Fruit fly (Drosophila melanogaster): ENCODE data around the gene Pus10.

Gene Pus10

dm6 chr2L:160581-161452 lies 5.7 kb upstream of the Pus10 start (continued):
- peak; percentile 22 for TF ChIP-seq ERR (GFP tag; optimal IDR thresholded peaks at IDR 0.05)
- TF ChIP-seq inv (GFP tag; IDR thresholded peaks at IDR 0.05; ENCODE audit: partially characterized antibody), result no peak
- no peak for TF ChIP-seq CG6272 (GFP tag; IDR thresholded peaks at IDR 0.05)
- TF ChIP-seq Stat92E (GFP tag; optimal IDR thresholded peaks at IDR 0.05), result peak in 1 of 3 experiments; percentile 65
- no peak for TF ChIP-seq ase (GFP tag; IDR thresholded peaks at IDR 0.05)
- TF ChIP-seq al (GFP tag; IDR thresholded peaks at IDR 0.05), result no peak
- no peak for TF ChIP-seq Bgb (GFP tag; IDR thresholded peaks at IDR 0.05; ENCODE audit: partially characterized antibody)
- TF ChIP-seq B-H2 (GFP tag; optimal IDR thresholded peaks at IDR 0.05), result peak; percentile 95
- TF ChIP-seq Xbp1 (GFP tag; optimal IDR thresholded peaks at IDR 0.05), result no peak
- TF ChIP-seq kah (GFP tag; optimal IDR thresholded peaks at IDR 0.05), result no peak
- no peak for TF ChIP-seq C15 (GFP tag; IDR thresholded peaks at IDR 0.05)
- no peak for TF ChIP-seq fd3F (GFP tag; optimal IDR thresholded peaks at IDR 0.05)
- no peak for TF ChIP-seq CG2129 (GFP tag; IDR thresholded peaks at IDR 0.05; ENCODE audit: partially characterized antibody)
- no peak for TF ChIP-seq Adf1 (GFP tag; IDR thresholded peaks at IDR 0.05)
- no peak for TF ChIP-seq Elba2 (GFP tag; optimal IDR thresholded peaks at IDR 0.05)
- TF ChIP-seq hb (GFP tag; IDR thresholded peaks at IDR 0.05; ENCODE audit: partially characterized antibody), result no peak
- TF ChIP-seq esg (GFP tag; conservative IDR thresholded peaks at IDR 0.05), result no peak
- no peak for TF ChIP-seq Aef1 (GFP tag; IDR thresholded peaks at IDR 0.05)
- TF ChIP-seq chn (GFP tag; optimal IDR thresholded peaks at IDR 0.05), result peak; percentile 24
- peak; percentile 37 for TF ChIP-seq CG9727 (GFP tag; optimal IDR thresholded peaks at IDR 0.05)
- no peak for TF ChIP-seq CG2116 (GFP tag; optimal IDR thresholded peaks at IDR 0.05)
- TF ChIP-seq CG7963 (GFP tag; IDR thresholded peaks at IDR 0.05; ENCODE audit: partially characterized antibody), result no peak
- TF ChIP-seq CG18476 (GFP tag; optimal IDR thresholded peaks at IDR 0.05), result peak; percentile 22
- no peak for TF ChIP-seq hkb (optimal IDR thresholded peaks at IDR 0.05)
- no peak for TF ChIP-seq hkb (GFP tag; IDR thresholded peaks at IDR 0.05)
- no peak for TF ChIP-seq Dll (GFP tag; IDR thresholded peaks at IDR 0.05; ENCODE audit: partially characterized antibody)
- TF ChIP-seq exex (tag; optimal IDR thresholded peaks at IDR 0.05), result peak; percentile 25
- no peak for TF ChIP-seq CG15011 (GFP tag; optimal IDR thresholded peaks at IDR 0.05)
- TF ChIP-seq chif (GFP tag; optimal IDR thresholded peaks at IDR 0.05), result no peak
- no peak for TF ChIP-seq Xrp1 (GFP tag; IDR thresholded peaks at IDR 0.05)
- no peak for TF ChIP-seq CG13123 (GFP tag; optimal IDR thresholded peaks at IDR 0.05)
- TF ChIP-seq CG30020 (tag; optimal IDR thresholded peaks at IDR 0.05), result no peak
- TF ChIP-seq CG15601 (tag; optimal IDR thresholded peaks at IDR 0.05), result peak; percentile 32
- no peak for TF ChIP-seq Vsx1 (GFP tag; optimal IDR thresholded peaks at IDR 0.05)
- peak; percentile 12 for TF ChIP-seq Dad (GFP tag; optimal IDR thresholded peaks at IDR 0.05)
- TF ChIP-seq z (GFP tag; IDR thresholded peaks at IDR 0.05), result no peak
- TF ChIP-seq luna (GFP tag; optimal IDR thresholded peaks at IDR 0.05), result no peak
- no peak for TF ChIP-seq CG6791 (GFP tag; IDR thresholded peaks at IDR 0.05; ENCODE audit: partially characterized antibody)
- no peak for TF ChIP-seq lmd (GFP tag; IDR thresholded peaks at IDR 0.05)
- no peak for TF ChIP-seq peb (GFP tag; IDR thresholded peaks at IDR 0.05)
- TF ChIP-seq stwl (tag; optimal IDR thresholded peaks at IDR 0.05), result no peak
- TF ChIP-seq nmo (GFP tag; optimal IDR thresholded peaks at IDR 0.05), result peak; percentile 6
- TF ChIP-seq slbo (GFP tag; IDR thresholded peaks at IDR 0.05), result no peak
- no peak for TF ChIP-seq Hr78 (GFP tag; optimal IDR thresholded peaks at IDR 0.05)
- TF ChIP-seq gce (GFP tag; IDR thresholded peaks at IDR 0.05), result no peak
- no peak for TF ChIP-seq PHDP (tag; optimal IDR thresholded peaks at IDR 0.05)
- TF ChIP-seq CG12155 (GFP tag; optimal IDR thresholded peaks at IDR 0.05), result no peak
- TF ChIP-seq crc (GFP tag; optimal IDR thresholded peaks at IDR 0.05), result no peak
- TF ChIP-seq fu2 (GFP tag; optimal IDR thresholded peaks at IDR 0.05), result no peak

Data from whole organism, embryonic.